Worm (Caenorhabditis elegans): ENCODE results near the gene ZC504.1.

The ZC504.1 gene

ce11 chrX:10395668-10396067 is 11.3 kb upstream of the ZC504.1 start:
- TF ChIP-seq unc-62 (GFP tag; optimal IDR thresholded peaks at IDR 0.05): no peak
- TF ChIP-seq tlf-1 (GFP tag; optimal IDR thresholded peaks at IDR 0.05): no peak
- TF ChIP-seq lag-1 (GFP tag; IDR thresholded peaks at IDR 0.05): no peak
- no peak for TF ChIP-seq efl-1 (GFP tag; optimal IDR thresholded peaks at IDR 0.05)
- no peak for TF ChIP-seq ceh-40 (GFP tag; IDR thresholded peaks at IDR 0.05)
- TF ChIP-seq dox-1 (GFP tag; IDR thresholded peaks at IDR 0.05): peak; percentile 81
- peak; percentile 54; the same call in 1 of the 2 replicates for TF ChIP-seq hmg-1.2 (GFP tag; IDR thresholded peaks at IDR 0.05)
- no peak for TF ChIP-seq dpl-1 (GFP tag; optimal IDR thresholded peaks at IDR 0.05)
- no peak for TF ChIP-seq sdz-38 (tag; optimal IDR thresholded peaks at IDR 0.05)
- no peak for TF ChIP-seq madf-10 (tag; optimal IDR thresholded peaks at IDR 0.05)
- no peak for TF ChIP-seq mes-4 (tag; optimal IDR thresholded peaks at IDR 0.05)
- peak; percentile 77 for TF ChIP-seq ets-4 (GFP tag; optimal IDR thresholded peaks at IDR 0.05)
- 0 out of 2 replicates have a peak, but pooled peaks have one; percentile 7 for TF ChIP-seq madf-6 (GFP tag; IDR thresholded peaks at IDR 0.05)
- TF ChIP-seq hlh-26 (GFP tag; conservative IDR thresholded peaks at IDR 0.05): no peak
- TF ChIP-seq ceh-79 (tag; optimal IDR thresholded peaks at IDR 0.05): no peak
- peak; percentile 81 for TF ChIP-seq nhr-80 (tag; optimal IDR thresholded peaks at IDR 0.05)
- TF ChIP-seq ccch-3 (GFP tag; optimal IDR thresholded peaks at IDR 0.05): no peak
- TF ChIP-seq nfya-1 (tag; optimal IDR thresholded peaks at IDR 0.05; ENCODE audit: borderline replicate concordance, insufficient read depth): no peak
- no peak for TF ChIP-seq bed-2 (GFP tag; IDR thresholded peaks at IDR 0.05)
- TF ChIP-seq cebp-1 (GFP tag; IDR thresholded peaks at IDR 0.05): no peak
- TF ChIP-seq cebp-1 (tag; optimal IDR thresholded peaks at IDR 0.05): peak; percentile 30
- TF ChIP-seq lsl-1 (GFP tag; optimal IDR thresholded peaks at IDR 0.05): no peak
- no peak for TF ChIP-seq fkh-3 (tag; optimal IDR thresholded peaks at IDR 0.05)
- TF ChIP-seq F52B5.7 (tag; optimal IDR thresholded peaks at IDR 0.05): no peak
- no peak for TF ChIP-seq Y53G8AR.9 (GFP tag; conservative IDR thresholded peaks at IDR 0.05)
- TF ChIP-seq attf-5 (GFP tag; optimal IDR thresholded peaks at IDR 0.05): peak; percentile 3
- TF ChIP-seq nfyb-1 (GFP tag; IDR thresholded peaks at IDR 0.05): 0 out of 2 replicates have a peak, but pooled peaks have one; percentile 20
- TF ChIP-seq let-607 (tag; optimal IDR thresholded peaks at IDR 0.05): no peak
- no peak for TF ChIP-seq zim-3 (tag; optimal IDR thresholded peaks at IDR 0.05)
- no peak for TF ChIP-seq chd-7 (tag; optimal IDR thresholded peaks at IDR 0.05)
- no peak for TF ChIP-seq F55B11.4 (tag; optimal IDR thresholded peaks at IDR 0.05; ENCODE audit: borderline replicate concordance, insufficient read depth)

- TF ChIP-seq egrh-3 (GFP tag; IDR thresholded peaks at IDR 0.05) (peak; percentile 39; the same call in 1 of the 2 replicates), nhr-80 (tag; optimal IDR thresholded peaks at IDR 0.05) (peak; percentile 21), B0336.3 (GFP tag; IDR thresholded peaks at IDR 0.05) (no peak), hsf-1 (GFP tag; IDR thresholded peaks at IDR 0.05) (no peak), zfh-2 (GFP tag; conservative IDR thresholded peaks at IDR 0.05) (peak; percentile 43; the same call in 1 of the 2 replicates), chd-7 (tag; optimal IDR thresholded peaks at IDR 0.05) (peak; percentile 45), xnd-1 (tag; optimal IDR thresholded peaks at IDR 0.05) (no peak), egl-18 (GFP tag; IDR thresholded peaks at IDR 0.05) (no peak), hlh-12 (tag; optimal IDR thresholded peaks at IDR 0.05) (no peak), Y67H2A.10 (GFP tag; conservative IDR thresholded peaks at IDR 0.05) (no peak), dox-1 (GFP tag; IDR thresholded peaks at IDR 0.05) (peak; percentile 30; the same call in 1 of the 2 replicates), sptf-2 (GFP tag; optimal IDR thresholded peaks at IDR 0.05) (no peak), snpc-1.1 (tag; optimal IDR thresholded peaks at IDR 0.05; ENCODE audit: insufficient read depth) (no peak), F39B2.1 (GFP tag; IDR thresholded peaks at IDR 0.05) (no peak), snpc-1.3 (tag; optimal IDR thresholded peaks at IDR 0.05; ENCODE audit: insufficient read depth) (no peak), K12H6.12 (tag; optimal IDR thresholded peaks at IDR 0.05) (no peak), nfyb-1 (GFP tag; IDR thresholded peaks at IDR 0.05) (no peak)
Observed at ce11 chrX:10396509-10397292, 10.2 kb upstream of the ZC504.1 start, which contains the start of gene pkn-1. Gene pkn-1, plus strand, starts transcription at chrX:10397242.

Measured in whole organism, young adult.